Fruit fly (Drosophila melanogaster): Measurements from ENCODE around the gene TrpRS-m.
A peak's percentile ranks its signal among the peaks of the same experiment; 100 is the strongest.

Gene TrpRS-m

DNA sequence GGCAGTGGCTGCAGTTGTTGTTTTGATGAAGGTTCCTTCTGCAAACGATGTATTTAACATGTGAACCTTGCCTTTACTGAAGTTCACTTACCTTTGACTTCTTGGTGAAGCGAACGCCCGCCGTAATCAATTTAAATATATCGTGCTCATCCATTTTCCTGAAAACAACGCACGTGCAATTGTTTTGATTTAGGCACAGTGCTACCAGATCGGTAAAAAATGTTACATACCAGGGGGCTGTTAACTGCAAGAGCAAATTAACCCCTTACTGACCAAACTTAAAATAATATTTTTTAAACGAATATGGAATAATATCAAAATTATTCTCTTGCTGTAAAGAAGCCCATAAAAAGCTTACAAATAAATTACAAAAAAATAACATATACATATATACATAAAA, 45.0 kb upstream of the TrpRS-m start, which contains the start of gene ais (continued):
- TF ChIP-seq p53 (GFP tag; optimal IDR thresholded peaks at IDR 0.05) (no peak), CG8281 (tag; optimal IDR thresholded peaks at IDR 0.05) (no peak), CG6272 (GFP tag; IDR thresholded peaks at IDR 0.05) (no peak), CG1024 (GFP tag; IDR thresholded peaks at IDR 0.05) (no peak), CG9817 (tag; optimal IDR thresholded peaks at IDR 0.05) (peak; percentile 22), CG12744 (GFP tag; optimal IDR thresholded peaks at IDR 0.05) (no peak), B-H1 (GFP tag; IDR thresholded peaks at IDR 0.05) (no peak), vvl (GFP tag; IDR thresholded peaks at IDR 0.05) (no peak), toy (GFP tag; IDR thresholded peaks at IDR 0.05) (no peak), cas (GFP tag; IDR thresholded peaks at IDR 0.05) (no peak), CG18619 (GFP tag; optimal IDR thresholded peaks at IDR 0.05) (no peak), CG4424 (GFP tag; optimal IDR thresholded peaks at IDR 0.05) (no peak), tgo (GFP tag; IDR thresholded peaks at IDR 0.05) (no peak), CG10274 (GFP tag; optimal IDR thresholded peaks at IDR 0.05) (no peak), Sry-δ (GFP tag; optimal IDR thresholded peaks at IDR 0.05) (no peak), zen (tag; optimal IDR thresholded peaks at IDR 0.05) (peak; percentile 4), tio (GFP tag; optimal IDR thresholded peaks at IDR 0.05) (no peak), dimm (GFP tag; IDR thresholded peaks at IDR 0.05) (no peak), CG18476 (GFP tag; optimal IDR thresholded peaks at IDR 0.05) (no peak), eyg (GFP tag; optimal IDR thresholded peaks at IDR 0.05) (no peak), sug (tag; optimal IDR thresholded peaks at IDR 0.05) (peak; percentile 45), CG32772 (GFP tag; IDR thresholded peaks at IDR 0.05) (no peak), nerfin-1 (tag; optimal IDR thresholded peaks at IDR 0.05) (no peak), unpg (GFP tag; optimal IDR thresholded peaks at IDR 0.05) (peak; percentile 39), CG3838 (GFP tag; optimal IDR thresholded peaks at IDR 0.05) (no peak), NC2α (GFP tag; optimal IDR thresholded peaks at IDR 0.05) (no peak), HLH3B (GFP tag; IDR thresholded peaks at IDR 0.05) (no peak), MTF-1 (GFP tag; optimal IDR thresholded peaks at IDR 0.05; ENCODE audit: borderline replicate concordance) (no peak), tll (GFP tag; optimal IDR thresholded peaks at IDR 0.05) (no peak), crp (GFP tag; optimal IDR thresholded peaks at IDR 0.05) (no peak), CG2120 (GFP tag; optimal IDR thresholded peaks at IDR 0.05) (peak; percentile 50), CG9727 (GFP tag; optimal IDR thresholded peaks at IDR 0.05) (no peak), dm (GFP tag; optimal IDR thresholded peaks at IDR 0.05) (peak; percentile 93), CG1647 (GFP tag; optimal IDR thresholded peaks at IDR 0.05) (no peak), Ptx1 (GFP tag; IDR thresholded peaks at IDR 0.05) (no peak), CG6791 (GFP tag; IDR thresholded peaks at IDR 0.05; ENCODE audit: partially characterized antibody) (no peak), phol (tag; optimal IDR thresholded peaks at IDR 0.05) (peak; percentile 22), Vsx1 (GFP tag; optimal IDR thresholded peaks at IDR 0.05) (no peak), CG9932 (GFP tag; IDR thresholded peaks at IDR 0.05) (peak; percentile 62), luna (GFP tag; optimal IDR thresholded peaks at IDR 0.05) (no peak), nerfin-2 (GFP tag; IDR thresholded peaks at IDR 0.05; ENCODE audit: partially characterized antibody) (no peak), Drgx (GFP tag; IDR thresholded peaks at IDR 0.05) (no peak), Rx (GFP tag; IDR thresholded peaks at IDR 0.05) (no peak), ssp (GFP tag; IDR thresholded peaks at IDR 0.05) (no peak), Ravus (GFP tag; IDR thresholded peaks at IDR 0.05) (no peak), CTCF (GFP tag; optimal IDR thresholded peaks at IDR 0.05) (no peak), CG11695 (GFP tag; IDR thresholded peaks at IDR 0.05) (no peak), Dad (GFP tag; optimal IDR thresholded peaks at IDR 0.05) (no peak), CrebB (tag; optimal IDR thresholded peaks at IDR 0.05) (no peak), HmgZ (tag; optimal IDR thresholded peaks at IDR 0.05) (peak; percentile 22), kah (GFP tag; optimal IDR thresholded peaks at IDR 0.05) (no peak), MESR4 (GFP tag; optimal IDR thresholded peaks at IDR 0.05) (peak; percentile 18), Six4 (GFP tag; optimal IDR thresholded peaks at IDR 0.05) (no peak)
